Worm (Caenorhabditis elegans) whole organism, young adult: ENCODE measurements around the gene cutl-19.

ENCODE experiments used
- B0019.2 ChIP-seq: fragments of 200-800 bp; sonication (Bioruptor generic); conservative IDR thresholded peaks from 2 replicates; pipeline ENCODE4 v1.3.6; 2022; ENCODE audit warnings: missing genetic modification reagents, missing genetic modification characterization, missing compliant biosample characterization
- B0261.1 ChIP-seq: sonication (generic microtip); optimal IDR thresholded peaks from 2 replicates; lab custom pipeline; 2016; ENCODE audit warnings: mild to moderate bottlenecking, missing genetic modification characterization, moderate library complexity, missing compliant biosample characterization
- C17E4.6 ChIP-seq: fragments of 200-800 bp; sonication (Bioruptor generic); IDR thresholded peaks from 2 replicates; pipeline ENCODE4 v1.3.6; 2022; ENCODE audit warnings: missing genetic modification reagents, missing genetic modification characterization, missing compliant biosample characterization
- D2030.7 ChIP-seq: fragments of 200-800 bp; sonication (Bioruptor generic); IDR thresholded peaks from 2 replicates; pipeline ENCODE4 v1.3.6; 2022; ENCODE audit warnings: missing genetic modification reagents, missing genetic modification characterization, missing compliant biosample characterization
- F33H1.4 ChIP-seq: fragments of 200-800 bp; sonication (Bioruptor generic); IDR thresholded peaks from 2 replicates; pipeline ENCODE4 v1.3.6; 2022; ENCODE audit warnings: missing genetic modification reagents, missing genetic modification characterization, missing compliant biosample characterization
- F49E8.2 ChIP-seq: sonication (generic microtip); optimal IDR thresholded peaks from 3 replicates; lab custom pipeline; 2017; ENCODE audit warnings: missing genetic modification characterization, mild to moderate bottlenecking, missing compliant biosample characterization, antibody characterized with exemption, moderate library complexity; ENCODE audit not compliant: insufficient read depth
- K12H6.12 ChIP-seq: fragments of 200-800 bp; sonication (Bioruptor generic); optimal IDR thresholded peaks from 2 replicates; lab custom pipeline; 2018; ENCODE audit warnings: mild to moderate bottlenecking, missing genetic modification characterization, missing compliant biosample characterization
- Y95B8A.8 ChIP-seq: fragments of 200-800 bp; sonication (Bioruptor generic); IDR thresholded peaks from 2 replicates; pipeline ENCODE4 v1.3.6; 2022; ENCODE audit warnings: missing genetic modification reagents, missing genetic modification characterization, missing compliant biosample characterization
- aptf-2 ChIP-seq: fragments of 200-800 bp; sonication (Bioruptor generic); conservative IDR thresholded peaks from 2 replicates; pipeline ENCODE4 v1.3.6; 2022; ENCODE audit warnings: missing genetic modification reagents, missing genetic modification characterization, missing compliant biosample characterization
- atf-7 ChIP-seq: sonication (generic microtip); optimal IDR thresholded peaks from 2 replicates; lab custom pipeline; 2017; ENCODE audit warnings: mild to moderate bottlenecking, missing genetic modification characterization, missing compliant biosample characterization
- athp-1 ChIP-seq: sonication (generic microtip); optimal IDR thresholded peaks from 2 replicates; lab custom pipeline; 2017; ENCODE audit warnings: mild to moderate bottlenecking, missing genetic modification characterization, missing compliant biosample characterization
- attf-5 ChIP-seq: fragments of 200-800 bp; sonication (Bioruptor generic); optimal IDR thresholded peaks from 2 replicates; lab custom pipeline; 2018; ENCODE audit warnings: mild to moderate bottlenecking, missing genetic modification characterization, missing compliant biosample characterization
- attf-6 ChIP-seq: fragments of 200-800 bp; sonication (Bioruptor generic); IDR thresholded peaks from 2 replicates; pipeline ENCODE4 v1.3.6; 2022; ENCODE audit warnings: missing genetic modification reagents, missing genetic modification characterization, missing compliant biosample characterization
- bed-2 ChIP-seq: fragments of 200-800 bp; sonication (Bioruptor generic); IDR thresholded peaks from 2 replicates; pipeline ENCODE4 v1.3.6; 2022; ENCODE audit warnings: missing genetic modification reagents, missing genetic modification characterization, missing compliant biosample characterization
- cebp-2 ChIP-seq: fragments of 200-800 bp; sonication (Bioruptor generic); IDR thresholded peaks from 2 replicates; pipeline ENCODE4 v1.3.6; 2022; ENCODE audit warnings: missing genetic modification characterization, missing compliant biosample characterization
- ceh-91 ChIP-seq: fragments of 200-800 bp; sonication (Bioruptor generic); IDR thresholded peaks from 2 replicates; pipeline ENCODE4 v1.3.6; 2022; ENCODE audit warnings: missing genetic modification reagents, missing genetic modification characterization, missing compliant biosample characterization
- die-1 ChIP-seq: sonication (generic microtip); optimal IDR thresholded peaks from 2 replicates; lab custom pipeline; 2016; ENCODE audit warnings: missing genotype, mild to moderate bottlenecking, missing genetic modification characterization, missing compliant biosample characterization
- dox-1 ChIP-seq: fragments of 200-800 bp; sonication (Bioruptor generic); IDR thresholded peaks from 2 replicates; pipeline ENCODE4 v1.3.6; 2022; ENCODE audit warnings: missing genetic modification reagents, missing genetic modification characterization, missing compliant biosample characterization
- dpff-1 ChIP-seq: sonication (generic microtip); optimal IDR thresholded peaks from 2 replicates; lab custom pipeline; 2017; ENCODE audit warnings: mild to moderate bottlenecking, missing genetic modification characterization, missing compliant biosample characterization
- egl-44 ChIP-seq: fragments of 200-800 bp; sonication (Bioruptor generic); IDR thresholded peaks from 2 replicates; pipeline ENCODE4 v1.3.6; 2022; ENCODE audit warnings: missing genetic modification reagents, missing genetic modification characterization, missing compliant biosample characterization
- egrh-3 ChIP-seq: fragments of 200-800 bp; sonication (Bioruptor generic); IDR thresholded peaks from 2 replicates; pipeline ENCODE4 v1.3.6; 2022; ENCODE audit warnings: missing genetic modification reagents, missing genetic modification characterization, missing compliant biosample characterization
- hmg-1.2 ChIP-seq: fragments of 200-800 bp; sonication (Bioruptor generic); IDR thresholded peaks from 2 replicates; pipeline ENCODE4 v1.3.6; 2022; ENCODE audit warnings: missing genetic modification reagents, missing genetic modification characterization, missing compliant biosample characterization
- lag-1 ChIP-seq: fragments of 200-800 bp; sonication (Bioruptor generic); IDR thresholded peaks from 2 replicates; pipeline ENCODE4 v1.3.6; 2022; ENCODE audit warnings: missing genetic modification reagents, missing genetic modification characterization, missing compliant biosample characterization
- let-526 ChIP-seq: fragments of 200-800 bp; sonication (Bioruptor generic); IDR thresholded peaks from 2 replicates; pipeline ENCODE4 v1.3.6; 2022; ENCODE audit warnings: missing genetic modification reagents, missing genetic modification characterization, missing compliant biosample characterization
- let-607 ChIP-seq, 2 experiments: fragments of 200-800 bp in 1 of 2; sonication (Bioruptor generic) in 1 of 2; sonication (generic microtip) in 1 of 2; optimal IDR thresholded peaks; 2 replicates each; lab custom pipeline; 2016 to 2018; ENCODE audit warnings: mild to moderate bottlenecking in 2 of 2, missing compliant biosample characterization in 2 of 2, missing genetic modification characterization in 2 of 2, moderate library complexity in 2 of 2, missing genotype in 1 of 2
- lin-26 ChIP-seq: fragments of 200-800 bp; sonication (Bioruptor generic); IDR thresholded peaks from 2 replicates; pipeline ENCODE4 v1.3.6; 2022; ENCODE audit warnings: missing genetic modification reagents, missing genetic modification characterization, missing compliant biosample characterization
- lin-35 ChIP-seq, 3 experiments: fragments of 150-350 bp in 2 of 3; sonication (generic microtip) in 1 of 3; optimal IDR thresholded peaks; 2 replicates each; lab custom pipeline; 2014 to 2018; ENCODE audit warnings: missing biosample characterization in 3 of 3, missing genetic modification characterization in 3 of 3, missing genetic modification reagents in 3 of 3
- lin-54 ChIP-seq: fragments of 200-800 bp; sonication (Bioruptor generic); optimal IDR thresholded peaks from 2 replicates; lab custom pipeline; 2018; ENCODE audit warnings: mild to moderate bottlenecking, missing genetic modification characterization, missing compliant biosample characterization
- madf-10 ChIP-seq: sonication (generic microtip); optimal IDR thresholded peaks from 2 replicates; lab custom pipeline; 2016; ENCODE audit warnings: mild to moderate bottlenecking, missing genetic modification characterization, missing compliant biosample characterization
- madf-6 ChIP-seq: fragments of 200-800 bp; sonication (Bioruptor generic); IDR thresholded peaks from 2 replicates; pipeline ENCODE4 v1.3.6; 2022; ENCODE audit warnings: missing genetic modification reagents, missing genetic modification characterization, missing compliant biosample characterization
- madf-8 ChIP-seq: fragments of 200-800 bp; sonication (Bioruptor generic); conservative IDR thresholded peaks from 2 replicates; pipeline ENCODE4 v1.3.6; 2022; ENCODE audit warnings: missing genetic modification reagents, missing genetic modification characterization, missing compliant biosample characterization
- mcd-1 ChIP-seq: fragments of 200-800 bp; sonication (Bioruptor generic); IDR thresholded peaks from 2 replicates; pipeline ENCODE4 v1.3.6; 2022; ENCODE audit warnings: missing genetic modification reagents, missing genetic modification characterization, missing compliant biosample characterization
- nfyb-1 ChIP-seq: fragments of 200-800 bp; sonication (Bioruptor generic); IDR thresholded peaks from 2 replicates; pipeline ENCODE4 v1.3.6; 2022; ENCODE audit warnings: missing genetic modification reagents, missing genetic modification characterization, missing compliant biosample characterization
- nhr-120 ChIP-seq: fragments of 200-800 bp; sonication (Bioruptor generic); IDR thresholded peaks from 2 replicates; pipeline ENCODE4 v1.3.6; 2022; ENCODE audit warnings: missing genetic modification characterization, missing compliant biosample characterization
- nhr-80 ChIP-seq: sonication (generic microtip); optimal IDR thresholded peaks from 2 replicates; lab custom pipeline; 2016; ENCODE audit warnings: missing genetic modification characterization, missing compliant biosample characterization
- pbrm-1 ChIP-seq: fragments of 200-800 bp; sonication (Bioruptor generic); IDR thresholded peaks from 2 replicates; pipeline ENCODE4 v1.3.6; 2022; ENCODE audit warnings: missing genetic modification reagents, missing genetic modification characterization, missing compliant biosample characterization
- rec-8 ChIP-seq, 2 experiments: sonication (generic microtip); optimal IDR thresholded peaks; 2 replicates each; lab custom pipeline; 2016; ENCODE audit warnings: mild to moderate bottlenecking in 2 of 2, missing genetic modification characterization in 2 of 2, missing genetic modification reagents in 2 of 2, missing genotype in 2 of 2, missing biosample characterization in 1 of 2, missing compliant biosample characterization in 1 of 2, moderate library complexity in 1 of 2
- repo-1 ChIP-seq: sonication (generic microtip); optimal IDR thresholded peaks from 2 replicates; lab custom pipeline; 2017; ENCODE audit warnings: mild to moderate bottlenecking, missing genetic modification characterization, missing compliant biosample characterization
- rpc-1 ChIP-seq, 2 experiments: fragments of 150-350 bp in 1 of 2; sonication (generic microtip) in 1 of 2; optimal IDR thresholded peaks; 2 replicates each; lab custom pipeline; 2014 to 2018; ENCODE audit warnings: missing biosample characterization in 1 of 2, missing genetic modification characterization in 1 of 2, missing genetic modification reagents in 1 of 2, missing genotype in 1 of 2
- somi-1 ChIP-seq: fragments of 200-800 bp; sonication (Bioruptor generic); optimal IDR thresholded peaks from 2 replicates; lab custom pipeline; 2018; ENCODE audit warnings: mild to moderate bottlenecking, missing genetic modification characterization, missing compliant biosample characterization
- tbp1 ChIP-seq: fragments of 200-800 bp; sonication (Bioruptor generic); optimal IDR thresholded peaks from 2 replicates; lab custom pipeline; 2018; ENCODE audit warnings: mild to moderate bottlenecking, missing genetic modification characterization, missing compliant biosample characterization
- tlf-1 ChIP-seq: fragments of 200-800 bp; sonication (Bioruptor generic); optimal IDR thresholded peaks from 2 replicates; lab custom pipeline; 2018; ENCODE audit warnings: mild to moderate bottlenecking, missing genetic modification characterization, missing compliant biosample characterization
- xnd-1 ChIP-seq: sonication (generic microtip); optimal IDR thresholded peaks from 2 replicates; lab custom pipeline; 2016; ENCODE audit warnings: missing genotype, missing genetic modification reagents, missing genetic modification characterization, missing compliant biosample characterization
- ztf-18 ChIP-seq: sonication (generic microtip); optimal IDR thresholded peaks from 2 replicates; lab custom pipeline; 2016; ENCODE audit warnings: missing genotype, mild to moderate bottlenecking, missing genetic modification characterization, missing compliant biosample characterization
- ztf-25 ChIP-seq: fragments of 200-800 bp; sonication (Bioruptor generic); IDR thresholded peaks from 2 replicates; pipeline ENCODE4 v1.3.6; 2022; ENCODE audit warnings: missing genetic modification reagents, missing genetic modification characterization, missing compliant biosample characterization
- ztf-26 ChIP-seq: sonication (generic microtip); optimal IDR thresholded peaks from 2 replicates; lab custom pipeline; 2017; ENCODE audit warnings: missing genetic modification characterization, missing compliant biosample characterization

cutl-19 gene

DNA sequence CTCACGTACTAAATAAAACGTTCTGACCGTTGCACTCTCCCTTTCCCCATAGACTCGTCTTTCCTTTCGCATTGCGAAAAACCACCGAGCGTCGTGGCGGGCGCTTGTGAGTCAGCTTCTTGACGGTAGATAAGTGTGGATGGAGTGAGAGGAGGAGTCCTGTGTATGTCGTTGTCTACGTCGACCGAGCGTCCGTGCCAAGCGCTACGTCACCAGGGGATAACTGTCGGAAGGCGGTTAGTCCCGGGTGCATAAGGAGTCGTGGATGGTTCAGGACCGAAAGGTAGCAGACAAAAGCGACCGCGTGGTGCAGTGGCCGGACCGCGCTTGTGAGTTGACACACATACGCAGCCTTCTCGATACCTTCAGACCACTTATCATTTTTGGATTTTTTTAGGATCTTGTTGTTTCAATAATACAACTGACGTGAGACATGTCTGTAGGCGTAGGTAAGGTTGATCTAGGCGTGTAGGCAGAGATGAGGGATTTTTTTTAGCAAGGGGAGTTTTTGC, 6.2 kb downstream of the cutl-19 start (continued):
- peak; percentile 78 for TF ChIP-seq K12H6.12 (tag; lab: Kevin White, UChicago)
- peak; percentile 71 for TF ChIP-seq madf-6 (GFP tag; lab: Robert Waterston, UW)
- TF ChIP-seq hmg-1.2 (GFP tag; lab: Robert Waterston, UW) = peak; percentile 69
- peak; percentile 44 for TF ChIP-seq somi-1
- TF ChIP-seq madf-10 (tag; lab: Kevin White, UChicago) = peak; percentile 80
- peak; percentile 82 for TF ChIP-seq nhr-80 (tag; lab: Kevin White, UChicago)
- peak; percentile 48 to 60 for TF ChIP-seq let-607 (tag; optimal IDR thresholded peaks at IDR 0.05; lab: Kevin White, UChicago)
- TF ChIP-seq tbp1 (GFP tag; lab: Kevin White, UChicago) = peak; percentile 81
- peak; percentile 68 for TF ChIP-seq B0261.1 (tag; lab: Kevin White, UChicago)
- TF ChIP-seq ztf-18 (tag; lab: Kevin White, UChicago) = peak; percentile 78
- TF ChIP-seq atf-7 (tag; lab: Kevin White, UChicago) = peak; percentile 71
- peak; percentile 50 for TF ChIP-seq madf-8 (GFP tag; lab: Robert Waterston, UW)
- peak; percentile 64 for TF ChIP-seq dpff-1 (tag; lab: Kevin White, UChicago)
- TF ChIP-seq cebp-2 (GFP tag; lab: Robert Waterston, UW) = 0 out of 2 replicates have a peak, but pooled peaks have one; percentile 75
- peak; percentile 70 for TF ChIP-seq rpc-1 (optimal IDR thresholded peaks at IDR 0.05; lab: Kevin White, UChicago)
- TF ChIP-seq rpc-1 (tag; optimal IDR thresholded peaks at IDR 0.05; lab: Kevin White, UChicago) = peak; percentile 68
- peak; percentile 68; the same call in 1 of the 2 replicates for TF ChIP-seq C17E4.6 (GFP tag; lab: Robert Waterston, UW)
- TF ChIP-seq nhr-120 (GFP tag; lab: Robert Waterston, UW) = 0 out of 2 replicates have a peak, but pooled peaks have one; percentile 39
- TF ChIP-seq ztf-25 (GFP tag; lab: Robert Waterston, UW) = 0 out of 2 replicates have a peak, but pooled peaks have one; percentile 47
- peak; percentile 79 for TF ChIP-seq mcd-1 (GFP tag; lab: Robert Waterston, UW)
- TF ChIP-seq aptf-2 (GFP tag; lab: Robert Waterston, UW) = 0 out of 2 replicates have a peak, but pooled peaks have one; percentile 24
- TF ChIP-seq dox-1 (GFP tag; lab: Robert Waterston, UW) = peak; percentile 96; the same call in 1 of the 2 replicates
- TF ChIP-seq repo-1 (tag; lab: Kevin White, UChicago) = peak; percentile 79
- peak; percentile 89 for TF ChIP-seq nfyb-1
- TF ChIP-seq bed-2 (GFP tag; lab: Robert Waterston, UW) = peak; percentile 78; the same call in 1 of the 2 replicates
- TF ChIP-seq ceh-91 = peak; percentile 62; the same call in 1 of the 2 replicates
- peak; percentile 18 for TF ChIP-seq xnd-1 (tag; lab: Kevin White, UChicago)
- TF ChIP-seq ztf-26 = peak; percentile 79
- peak; percentile 52 for TF ChIP-seq tlf-1
- peak; percentile 92 for TF ChIP-seq D2030.7 (GFP tag; lab: Robert Waterston, UW)
- TF ChIP-seq attf-5 (GFP tag; lab: Kevin White, UChicago) = peak; percentile 73
- 0 out of 2 replicates have a peak, but pooled peaks have one; percentile 29 for TF ChIP-seq B0019.2
- peak; percentile 60; the same call in 1 of the 2 replicates for TF ChIP-seq pbrm-1 (GFP tag; lab: Robert Waterston, UW)
- peak; percentile 80 for TF ChIP-seq egrh-3 (GFP tag; lab: Robert Waterston, UW)
- peak in 1 of 3 experiments; percentile 20 for TF ChIP-seq lin-35 (GFP tag; optimal IDR thresholded peaks at IDR 0.05; lab: Kevin White, UChicago)
- peak; percentile 57 for TF ChIP-seq athp-1 (tag; lab: Kevin White, UChicago)
- TF ChIP-seq Y95B8A.8 (GFP tag; lab: Robert Waterston, UW) = peak; percentile 73; the same call in 1 of the 2 replicates
- TF ChIP-seq rec-8 (tag; optimal IDR thresholded peaks at IDR 0.05; lab: Kevin White, UChicago) = peak in 1 of 2 experiments; percentile 28
- peak; percentile 22 for TF ChIP-seq F49E8.2 (tag; lab: Kevin White, UChicago)
- TF ChIP-seq egl-44 (GFP tag; lab: Robert Waterston, UW) = peak; percentile 94
- TF ChIP-seq F33H1.4 (GFP tag; lab: Robert Waterston, UW) = peak; percentile 61
- TF ChIP-seq let-526 (GFP tag; lab: Robert Waterston, UW) = 0 out of 2 replicates have a peak, but pooled peaks have one; percentile 18
- peak; percentile 80 for TF ChIP-seq die-1 (tag; lab: Kevin White, UChicago)
- TF ChIP-seq attf-6 (GFP tag; lab: Robert Waterston, UW) = 0 out of 2 replicates have a peak, but pooled peaks have one; percentile 23
- TF ChIP-seq lin-26 (GFP tag; lab: Robert Waterston, UW) = peak; percentile 88
- 0 out of 2 replicates have a peak, but pooled peaks have one; percentile 68 for TF ChIP-seq lag-1 (GFP tag; lab: Robert Waterston, UW)
- peak; percentile 65 for TF ChIP-seq lin-54 (GFP tag; lab: Kevin White, UChicago)
